Fruit fly (Drosophila melanogaster): ENCODE results near the gene CG16772.
A peak's percentile ranks its signal among the peaks of the same experiment; 100 is the strongest.

Gene CG16772

DNA sequence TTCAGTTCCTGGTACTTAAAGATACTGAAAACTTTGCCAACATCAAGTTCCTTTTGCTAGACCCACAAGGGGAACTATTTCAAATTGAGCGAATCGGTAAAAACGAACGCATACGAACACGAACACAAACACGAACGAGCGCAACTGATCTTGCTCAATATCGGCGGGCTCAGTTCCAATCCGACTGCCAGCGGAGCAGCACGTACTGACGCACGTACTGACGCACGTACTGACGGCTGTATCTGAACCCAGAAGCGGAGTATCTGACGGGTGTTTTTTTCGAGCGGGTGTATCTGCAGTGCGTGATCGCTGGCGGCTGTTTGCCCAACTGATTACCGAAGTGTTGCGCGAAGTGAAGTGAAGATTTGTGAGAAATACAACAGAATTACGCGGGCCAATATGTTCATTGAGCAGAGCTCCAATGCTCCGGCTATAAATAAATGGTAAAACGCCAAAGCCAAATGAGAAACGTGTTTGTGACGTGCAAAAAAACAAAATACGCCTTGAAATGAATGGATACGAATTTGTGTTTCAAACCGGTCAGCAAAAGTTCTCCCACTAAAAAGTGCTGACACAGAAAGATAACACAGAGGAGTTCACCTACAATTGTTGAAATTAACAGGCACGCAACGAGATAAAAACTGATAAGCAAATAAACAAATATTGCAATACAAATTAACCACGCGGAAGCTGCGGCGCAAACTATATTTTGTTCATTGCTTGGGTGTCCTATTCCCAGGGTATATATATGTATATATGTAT lies 27.2 kb upstream of the CG16772 start:
- TF ChIP-seq svp (GFP tag): peak; percentile 89
- TF ChIP-seq cyc (GFP tag; optimal IDR thresholded peaks at IDR 0.05): no peak
- no peak for TF ChIP-seq salr (GFP tag; optimal IDR thresholded peaks at IDR 0.05)
- TF ChIP-seq Hr4 (GFP tag; optimal IDR thresholded peaks at IDR 0.05): no peak
- no peak for TF ChIP-seq CG11294 (GFP tag; IDR thresholded peaks at IDR 0.05)
- no peak for TF ChIP-seq CG4318 (GFP tag; optimal IDR thresholded peaks at IDR 0.05)
- no peak for TF ChIP-seq CG6792 (GFP tag; optimal IDR thresholded peaks at IDR 0.05)
- TF ChIP-seq esn (GFP tag; optimal IDR thresholded peaks at IDR 0.05): no peak
- TF ChIP-seq dsx (GFP tag; optimal IDR thresholded peaks at IDR 0.05; ENCODE audit: poor library complexity, severe bottlenecking): peak; percentile 44
- no peak for TF ChIP-seq Lpt (GFP tag; optimal IDR thresholded peaks at IDR 0.05)
- no peak for TF ChIP-seq topi (GFP tag; optimal IDR thresholded peaks at IDR 0.05)
- no peak for TF ChIP-seq Met (GFP tag; optimal IDR thresholded peaks at IDR 0.05)
- no peak for TF ChIP-seq Ets21C (GFP tag; optimal IDR thresholded peaks at IDR 0.05)
- peak; percentile 48 to 74 for TF ChIP-seq ss (GFP tag; optimal IDR thresholded peaks at IDR 0.05)
- TF ChIP-seq CG34406 (GFP tag; optimal IDR thresholded peaks at IDR 0.05): peak; percentile 8
- TF ChIP-seq dac (GFP tag; optimal IDR thresholded peaks at IDR 0.05): no peak
- peak; percentile 38 for TF ChIP-seq net (GFP tag; optimal IDR thresholded peaks at IDR 0.05)
- TF ChIP-seq CG11902 (GFP tag; optimal IDR thresholded peaks at IDR 0.05): no peak
- TF ChIP-seq CG6808 (GFP tag; optimal IDR thresholded peaks at IDR 0.05): peak; percentile 18
- TF ChIP-seq CG8632 (GFP tag; optimal IDR thresholded peaks at IDR 0.05): no peak
- peak; percentile 80 for TF ChIP-seq fkh (GFP tag; optimal IDR thresholded peaks at IDR 0.05)
- no peak for TF ChIP-seq Sox102F (GFP tag; optimal IDR thresholded peaks at IDR 0.05)
- TF ChIP-seq CG10631 (GFP tag; optimal IDR thresholded peaks at IDR 0.05): no peak
- TF ChIP-seq eg (GFP tag; IDR thresholded peaks at IDR 0.05): peak; percentile 61; the same call in 1 of the 3 replicates
- peak; percentile 4 for TF ChIP-seq CG7368 (GFP tag; optimal IDR thresholded peaks at IDR 0.05)
- no peak for TF ChIP-seq CG31627 (GFP tag; optimal IDR thresholded peaks at IDR 0.05)
- no peak for TF ChIP-seq spab (GFP tag; optimal IDR thresholded peaks at IDR 0.05)
- TF ChIP-seq Blimp-1 (GFP tag; optimal IDR thresholded peaks at IDR 0.05): no peak
- TF ChIP-seq CG9139 (GFP tag; optimal IDR thresholded peaks at IDR 0.05): peak; percentile 46
- no peak for TF ChIP-seq Hr39 (GFP tag; optimal IDR thresholded peaks at IDR 0.05)
- TF ChIP-seq lz (GFP tag; optimal IDR thresholded peaks at IDR 0.05): no peak
- TF ChIP-seq CG15336 (GFP tag; IDR thresholded peaks at IDR 0.05): peak; percentile 48; the same call in 1 of the 2 replicates
- no peak for TF ChIP-seq CG11762 (GFP tag; optimal IDR thresholded peaks at IDR 0.05; ENCODE audit: insufficient read depth)
- TF ChIP-seq Eip78C (GFP tag): peak; percentile 59
- no peak for TF ChIP-seq acj6 (GFP tag; optimal IDR thresholded peaks at IDR 0.05)
- TF ChIP-seq pdm3 (GFP tag; optimal IDR thresholded peaks at IDR 0.05): no peak
- no peak for TF ChIP-seq Hr38 (GFP tag; optimal IDR thresholded peaks at IDR 0.05)
- no peak for TF ChIP-seq OdsH (GFP tag; optimal IDR thresholded peaks at IDR 0.05)
- TF ChIP-seq Eip93F (GFP tag; optimal IDR thresholded peaks at IDR 0.05): no peak
- TF ChIP-seq fd59A (GFP tag; optimal IDR thresholded peaks at IDR 0.05): no peak
- peak; percentile 62 for TF ChIP-seq CG1621 (tag; optimal IDR thresholded peaks at IDR 0.05)
- TF ChIP-seq CG10669 (GFP tag; optimal IDR thresholded peaks at IDR 0.05): no peak
- peak; percentile 8 for TF ChIP-seq CG3919 (GFP tag; optimal IDR thresholded peaks at IDR 0.05)
- no peak for TF ChIP-seq CG8319 (GFP tag; optimal IDR thresholded peaks at IDR 0.05)
- TF ChIP-seq achi (GFP tag; optimal IDR thresholded peaks at IDR 0.05): peak; percentile 17
- no peak for TF ChIP-seq CG8119 (GFP tag; IDR thresholded peaks at IDR 0.05)
- peak; percentile 24 for TF ChIP-seq CG16779 (tag; optimal IDR thresholded peaks at IDR 0.05)
- no peak for TF ChIP-seq Gug (GFP tag; IDR thresholded peaks at IDR 0.05)
- no peak for TF ChIP-seq fd85E (GFP tag; optimal IDR thresholded peaks at IDR 0.05)
- TF ChIP-seq Ets96B (tag; optimal IDR thresholded peaks at IDR 0.05): peak; percentile 19
- peak; percentile 45 for TF ChIP-seq vri (GFP tag; optimal IDR thresholded peaks at IDR 0.05)
